Fruit fly (Drosophila melanogaster) Kc167 (cell line): Measurements from ENCODE around the gene rno.

Experiments
- h ChIP-seq: fragments of >200 bp; optimal IDR thresholded peaks from 3 replicates; lab custom pipeline; 2018; ENCODE audit warnings: missing external identifiers
- insv ChIP-seq: fragments of >200 bp; optimal IDR thresholded peaks from 3 replicates; lab custom pipeline; 2018; ENCODE audit warnings: missing external identifiers
- psq ChIP-seq: fragments of >200 bp; optimal IDR thresholded peaks from 2 replicates; lab custom pipeline; 2017; ENCODE audit warnings: missing external identifiers

dm6 chr3L:140838-141559 lies 58.6 kb downstream of the rno start:
- TF ChIP-seq insv (no peak), h (lab: Kevin White, UChicago) (no peak), psq (lab: Kevin White, UChicago) (no peak)
